Worm (Caenorhabditis elegans) whole organism, L3 larva: ENCODE data around the gene C34C12.1.

Source experiments
- ZK546.5 ChIP-seq: sonication (generic microtip); optimal IDR thresholded peaks from 2 replicates; lab custom pipeline; 2017; ENCODE audit warnings: missing biosample characterization, missing genetic modification characterization
- aly-2 ChIP-seq: fragments of 150-350 bp; optimal IDR thresholded peaks from 2 replicates; lab custom pipeline; 2014; ENCODE audit warnings: missing biosample characterization, missing genetic modification characterization
- ceh-82 ChIP-seq: fragments of 150-350 bp; optimal IDR thresholded peaks from 2 replicates; lab custom pipeline; 2014; ENCODE audit warnings: missing biosample characterization, missing genetic modification characterization
- ceh-9 ChIP-seq: sonication (generic microtip); optimal IDR thresholded peaks from 2 replicates; lab custom pipeline; 2018; ENCODE audit warnings: missing biosample characterization, missing genetic modification characterization
- elt-1 ChIP-seq: fragments of 150-350 bp; optimal IDR thresholded peaks from 2 replicates; lab custom pipeline; 2014; ENCODE audit warnings: missing biosample characterization, missing genetic modification characterization
- eor-1 ChIP-seq, 2 experiments: fragments of 150-350 bp; optimal IDR thresholded peaks; 2 replicates each; lab custom pipeline; 2014 to 2018; ENCODE audit warnings: missing biosample characterization in 2 of 2, missing genetic modification characterization in 2 of 2
- fkh-10 ChIP-seq: sonication (generic microtip); optimal IDR thresholded peaks from 2 replicates; lab custom pipeline; 2017; ENCODE audit warnings: missing biosample characterization, missing genetic modification reagents, missing genetic modification characterization
- fkh-2 ChIP-seq: fragments of 150-350 bp; optimal IDR thresholded peaks from 2 replicates; lab custom pipeline; 2014; ENCODE audit warnings: missing biosample characterization, missing genetic modification reagents, missing genetic modification characterization
- hmg-11 ChIP-seq: sonication (generic microtip); optimal IDR thresholded peaks from 2 replicates; lab custom pipeline; 2016; ENCODE audit warnings: missing genetic modification characterization, missing compliant biosample characterization
- nhr-237 ChIP-seq: fragments of 150-350 bp; optimal IDR thresholded peaks from 2 replicates; lab custom pipeline; 2014; ENCODE audit warnings: missing biosample characterization, missing genetic modification characterization
- nhr-28 ChIP-seq: fragments of 150-350 bp; optimal IDR thresholded peaks from 2 replicates; lab custom pipeline; 2014; ENCODE audit warnings: missing biosample characterization, missing genetic modification characterization
- zag-1 ChIP-seq: fragments of 150-350 bp; optimal IDR thresholded peaks from 2 replicates; lab custom pipeline; 2014; ENCODE audit warnings: missing biosample characterization, missing genetic modification characterization
- ztf-4 ChIP-seq: fragments of 150-350 bp; optimal IDR thresholded peaks from 2 replicates; lab custom pipeline; 2014; ENCODE audit warnings: missing biosample characterization, missing genetic modification characterization

- TF ChIP-seq nhr-237 (tag; lab: Kevin White, UChicago), result no peak
- no peak for TF ChIP-seq ztf-4 (tag; lab: Kevin White, UChicago)
- no peak for TF ChIP-seq nhr-28 (tag; lab: Kevin White, UChicago)
- TF ChIP-seq aly-2, result no peak
- no peak for TF ChIP-seq ZK546.5 (tag; lab: Kevin White, UChicago)
- TF ChIP-seq fkh-2, result no peak
- no peak for TF ChIP-seq ceh-82 (tag; lab: Kevin White, UChicago)
- no peak for TF ChIP-seq hmg-11 (tag; lab: Kevin White, UChicago)
- TF ChIP-seq elt-1 (tag; lab: Kevin White, UChicago), result no peak
- no peak for TF ChIP-seq zag-1
- no peak for TF ChIP-seq fkh-10 (GFP tag; lab: Kevin White, UChicago)
- no peak for TF ChIP-seq ceh-9 (tag; lab: Kevin White, UChicago)
- TF ChIP-seq eor-1 (tag; optimal IDR thresholded peaks at IDR 0.05; lab: Kevin White, UChicago), result no peak
Observed at ce11 chrIII:3429761-3430160, 24.4 kb upstream of the C34C12.1 start.
